Fruit fly (Drosophila melanogaster): Measurements from ENCODE around the gene cv-d.
"Not testable (repeated sequence)": the region's sequence is repeated elsewhere in the genome, so short reads cannot be mapped to it uniquely, and the experiment has no call there.

Gene cv-d

dm6 chr3R:15901097-15901709 lies 47.8 kb upstream of the cv-d start (continued):
- peak; percentile 56 for TF ChIP-seq CG3847 (GFP tag; IDR thresholded peaks at IDR 0.05)
- peak; percentile 88 for TF ChIP-seq Rfx (GFP tag; IDR thresholded peaks at IDR 0.05)
- peak; percentile 75 for TF ChIP-seq row (GFP tag; IDR thresholded peaks at IDR 0.05)
- TF ChIP-seq vvl (GFP tag; IDR thresholded peaks at IDR 0.05), result peak; percentile 61
- TF ChIP-seq hkb (optimal IDR thresholded peaks at IDR 0.05); Trl (GFP tag; optimal IDR thresholded peaks at IDR 0.05): not testable (repeated sequence)
- peak; percentile 25; the same call in 1 of the 2 replicates for TF ChIP-seq hkb (GFP tag; IDR thresholded peaks at IDR 0.05)
- peak; percentile 30 to 73 for TF ChIP-seq Trl (optimal IDR thresholded peaks at IDR 0.05)
- 0 out of 4 replicates have a peak, but pooled peaks have one; percentile 51 for TF ChIP-seq chinmo (GFP tag; IDR thresholded peaks at IDR 0.05; ENCODE audit: partially characterized antibody)
- TF ChIP-seq danr (GFP tag; IDR thresholded peaks at IDR 0.05), result peak; percentile 37; the same call in 1 of the 2 replicates
- TF ChIP-seq Taf1 (GFP tag; IDR thresholded peaks at IDR 0.05), result peak; percentile 35; the same call in 1 of the 2 replicates
- TF ChIP-seq al (GFP tag; IDR thresholded peaks at IDR 0.05), result peak; percentile 55
- TF ChIP-seq Rx (GFP tag; IDR thresholded peaks at IDR 0.05), result peak; percentile 47
- peak; percentile 21; the same call in 1 of the 2 replicates for TF ChIP-seq MBD-R2 (GFP tag; IDR thresholded peaks at IDR 0.05)
- TF ChIP-seq CG7372 (GFP tag; IDR thresholded peaks at IDR 0.05), result peak; percentile 46; the same call in 1 of the 2 replicates
- peak; percentile 82 for TF ChIP-seq CG32532 (GFP tag; IDR thresholded peaks at IDR 0.05)

dm6 chr3R:15899650-15900049 lies 46.3 kb upstream of the cv-d start:
- TF ChIP-seq sim (GFP tag; IDR thresholded peaks at IDR 0.05), result no peak
- TF ChIP-seq lola (GFP tag; optimal IDR thresholded peaks at IDR 0.05), result no peak
- TF ChIP-seq chm (GFP tag; IDR thresholded peaks at IDR 0.05), result no peak
- TF ChIP-seq B-H2 (GFP tag; optimal IDR thresholded peaks at IDR 0.05), result no peak
- no peak for TF ChIP-seq zfh1 (GFP tag; IDR thresholded peaks at IDR 0.05)
- TF ChIP-seq CG12236 (GFP tag; optimal IDR thresholded peaks at IDR 0.05), result no peak
- TF ChIP-seq Hmr (GFP tag; optimal IDR thresholded peaks at IDR 0.05), result peak; percentile 8
- no peak for TF ChIP-seq cas (GFP tag; IDR thresholded peaks at IDR 0.05)
- TF ChIP-seq MBD-R2 (GFP tag; IDR thresholded peaks at IDR 0.05), result no peak
- no peak for TF ChIP-seq nerfin-1 (tag; optimal IDR thresholded peaks at IDR 0.05)
- TF ChIP-seq dan (GFP tag; IDR thresholded peaks at IDR 0.05), result no peak
- TF ChIP-seq bsh (GFP tag; optimal IDR thresholded peaks at IDR 0.05), result peak in 1 of 2 experiments; percentile 13
- peak; percentile 51 for TF ChIP-seq sens (GFP tag)
- TF ChIP-seq sqz (GFP tag; optimal IDR thresholded peaks at IDR 0.05), result no peak
- peak; percentile 48 for TF ChIP-seq Drgx (GFP tag; IDR thresholded peaks at IDR 0.05)
- no peak for TF ChIP-seq CG14710 (tag; optimal IDR thresholded peaks at IDR 0.05)
- TF ChIP-seq gt (GFP tag; IDR thresholded peaks at IDR 0.05), result no peak
- peak; percentile 14 for TF ChIP-seq CG2678 (tag; optimal IDR thresholded peaks at IDR 0.05)
- peak in 1 of 2 experiments; percentile 33 for TF ChIP-seq Hr51 (GFP tag; optimal IDR thresholded peaks at IDR 0.05)
- no peak for TF ChIP-seq Nf-YC (tag; optimal IDR thresholded peaks at IDR 0.05)
- TF ChIP-seq Dbx (GFP tag; IDR thresholded peaks at IDR 0.05), result no peak
- TF ChIP-seq Tbp (GFP tag; optimal IDR thresholded peaks at IDR 0.05), result no peak
- no peak for TF ChIP-seq CG42726 (GFP tag; IDR thresholded peaks at IDR 0.05; ENCODE audit: partially characterized antibody)
- TF ChIP-seq croc (GFP tag; conservative IDR thresholded peaks at IDR 0.05), result no peak
- no peak for TF ChIP-seq CG9876 (GFP tag; optimal IDR thresholded peaks at IDR 0.05)
- no peak for TF ChIP-seq en (GFP tag; optimal IDR thresholded peaks at IDR 0.05)
- TF ChIP-seq ro (GFP tag; IDR thresholded peaks at IDR 0.05), result no peak
- TF ChIP-seq CG2120 (GFP tag; optimal IDR thresholded peaks at IDR 0.05), result peak; percentile 13
- no peak for TF ChIP-seq pan (optimal IDR thresholded peaks at IDR 0.05)
- TF ChIP-seq pan (GFP tag; optimal IDR thresholded peaks at IDR 0.05 in 1 of 2, IDR thresholded peaks at IDR 0.05 in 1 of 2), result no peak
- no peak for TF ChIP-seq CG7556 (GFP tag; optimal IDR thresholded peaks at IDR 0.05)
- TF ChIP-seq schlank (tag; optimal IDR thresholded peaks at IDR 0.05), result no peak
- TF ChIP-seq Bdp1 (GFP tag; optimal IDR thresholded peaks at IDR 0.05), result no peak
- TF ChIP-seq CG10321 (GFP tag; IDR thresholded peaks at IDR 0.05), result no peak
- no peak for TF ChIP-seq CG16813 (GFP tag; IDR thresholded peaks at IDR 0.05; ENCODE audit: partially characterized antibody)
- TF ChIP-seq CG32767 (GFP tag; IDR thresholded peaks at IDR 0.05), result no peak
